Worm (Caenorhabditis elegans): Measurements from ENCODE around the gene wsp-1.

wsp-1 gene

ce11 chrIV:8175686-8176532 lies 22.8 kb downstream of the wsp-1 start, which contains the start of gene pct-1:
pct-1 (plus strand) TSS chrIV:8176482.
- TF ChIP-seq ZK546.5 (tag; optimal IDR thresholded peaks at IDR 0.05), result no peak
- TF ChIP-seq ama-1 (optimal IDR thresholded peaks at IDR 0.05), result no peak
- TF ChIP-seq fos-1 (tag; optimal IDR thresholded peaks at IDR 0.05), result no peak
- TF ChIP-seq ztf-11 (tag; optimal IDR thresholded peaks at IDR 0.05), result no peak
- peak; percentile 82 for TF ChIP-seq elt-1 (tag; optimal IDR thresholded peaks at IDR 0.05)

- TF ChIP-seq ceh-28 (tag; optimal IDR thresholded peaks at IDR 0.05) (no peak), elt-2 (tag; optimal IDR thresholded peaks at IDR 0.05) (peak; percentile 80), pqm-1 (tag; optimal IDR thresholded peaks at IDR 0.05) (peak; percentile 41)
Observed at ce11 chrIV:8174792-8175191, 24.0 kb downstream of the wsp-1 start.

ce11 chrIV:8173610-8174009 lies 25.1 kb downstream of the wsp-1 start:
- TF ChIP-seq zag-1 (tag; optimal IDR thresholded peaks at IDR 0.05), result no peak
- TF ChIP-seq nhr-237 (tag; optimal IDR thresholded peaks at IDR 0.05), result no peak
- TF ChIP-seq egl-27 (tag; optimal IDR thresholded peaks at IDR 0.05), result no peak
- TF ChIP-seq jun-1 (tag; optimal IDR thresholded peaks at IDR 0.05), result no peak
- no peak for TF ChIP-seq ZK546.5 (tag; optimal IDR thresholded peaks at IDR 0.05)
- no peak for TF ChIP-seq tbx-2 (tag; optimal IDR thresholded peaks at IDR 0.05)
- TF ChIP-seq pqm-1 (tag; optimal IDR thresholded peaks at IDR 0.05), result no peak
- no peak for TF ChIP-seq nhr-67 (tag; optimal IDR thresholded peaks at IDR 0.05)
- no peak for TF ChIP-seq nhr-12 (tag; optimal IDR thresholded peaks at IDR 0.05)
- no peak for TF ChIP-seq ceh-9 (tag; optimal IDR thresholded peaks at IDR 0.05)
- TF ChIP-seq lin-15B (tag; optimal IDR thresholded peaks at IDR 0.05), result no peak
- TF ChIP-seq eor-1 (tag; optimal IDR thresholded peaks at IDR 0.05), result no peak
- TF ChIP-seq mdl-1 (tag; optimal IDR thresholded peaks at IDR 0.05), result no peak

- TF ChIP-seq zag-1 (tag; optimal IDR thresholded peaks at IDR 0.05), result no peak
- peak; percentile 21 for TF ChIP-seq nhr-25 (tag; optimal IDR thresholded peaks at IDR 0.05)
- TF ChIP-seq daf-12 (tag; optimal IDR thresholded peaks at IDR 0.05), result no peak
- no peak for TF ChIP-seq nhr-67 (tag; optimal IDR thresholded peaks at IDR 0.05)
- no peak for TF ChIP-seq elt-3 (tag; optimal IDR thresholded peaks at IDR 0.05)
- TF ChIP-seq elt-2 (tag; optimal IDR thresholded peaks at IDR 0.05), result no peak
Observed at ce11 chrIV:8171376-8171775, 27.4 kb downstream of the wsp-1 start.

ce11 chrIV:8170264-8170663 lies 28.5 kb downstream of the wsp-1 start:
- TF ChIP-seq ceh-28 (tag; optimal IDR thresholded peaks at IDR 0.05), result peak; percentile 62
- peak; percentile 89 for TF ChIP-seq pha-4 (tag; optimal IDR thresholded peaks at IDR 0.05)
- TF ChIP-seq nhr-25 (tag; optimal IDR thresholded peaks at IDR 0.05), result peak; percentile 79
- peak; percentile 90 for TF ChIP-seq nhr-23 (tag; optimal IDR thresholded peaks at IDR 0.05)
- TF ChIP-seq tbx-2 (tag; optimal IDR thresholded peaks at IDR 0.05), result no peak
- no peak for TF ChIP-seq unc-39 (tag; optimal IDR thresholded peaks at IDR 0.05)

- TF ChIP-seq fos-1 (tag; optimal IDR thresholded peaks at IDR 0.05) (no peak), aly-2 (tag; optimal IDR thresholded peaks at IDR 0.05) (no peak), jun-1 (tag; optimal IDR thresholded peaks at IDR 0.05) (no peak), skn-1 (tag; optimal IDR thresholded peaks at IDR 0.05) (no peak), lsy-12 (tag; optimal IDR thresholded peaks at IDR 0.05) (no peak), fkh-2 (tag; optimal IDR thresholded peaks at IDR 0.05) (no peak), sea-2 (GFP tag; optimal IDR thresholded peaks at IDR 0.05) (no peak), nhr-76 (tag; optimal IDR thresholded peaks at IDR 0.05) (no peak), elt-1 (tag; optimal IDR thresholded peaks at IDR 0.05) (no peak), snpc-4 (tag; optimal IDR thresholded peaks at IDR 0.05) (no peak)
Observed at ce11 chrIV:8169674-8170073, 29.1 kb downstream of the wsp-1 start, which contains the start of gene C07G1.15. C07G1.15 (plus strand) TSS chrIV:8169974.

Data from whole organism, L3 larva.